Worm (Caenorhabditis elegans): ENCODE measurements around the gene npr-8.

The npr-8 gene

ce11 chrX:7376941-7377340, at the start of gene npr-8:
Gene npr-8 (plus strand): TSS chrX:7377302.
- TF ChIP-seq somi-1 (GFP tag; optimal IDR thresholded peaks at IDR 0.05) = no peak

ce11 chrX:7328065-7328564, 49.0 kb upstream of the npr-8 start:
- TF ChIP-seq egl-44 (GFP tag; IDR thresholded peaks at IDR 0.05) (no peak), lin-54 (GFP tag; optimal IDR thresholded peaks at IDR 0.05) (no peak), F23B12.7 (tag; optimal IDR thresholded peaks at IDR 0.05; ENCODE audit: insufficient read depth) (no peak), unc-130 (GFP tag; optimal IDR thresholded peaks at IDR 0.05) (no peak), him-1 (tag; optimal IDR thresholded peaks at IDR 0.05) (no peak), lin-40 (tag; optimal IDR thresholded peaks at IDR 0.05) (no peak), cebp-2 (GFP tag; IDR thresholded peaks at IDR 0.05) (no peak), ama-1 (optimal IDR thresholded peaks at IDR 0.05) (no peak), ama-1 (GFP tag; optimal IDR thresholded peaks at IDR 0.05) (no peak), lin-26 (GFP tag; IDR thresholded peaks at IDR 0.05) (no peak), nhr-120 (GFP tag; IDR thresholded peaks at IDR 0.05) (no peak), bed-2 (GFP tag; IDR thresholded peaks at IDR 0.05) (no peak), ekl-4 (GFP tag; IDR thresholded peaks at IDR 0.05) (no peak), snpc-1.1 (tag; optimal IDR thresholded peaks at IDR 0.05; ENCODE audit: insufficient read depth) (no peak), rpc-1 (optimal IDR thresholded peaks at IDR 0.05) (no peak), rpc-1 (tag; optimal IDR thresholded peaks at IDR 0.05) (no peak), nhr-179 (tag; optimal IDR thresholded peaks at IDR 0.05) (no peak), ztf-25 (GFP tag; IDR thresholded peaks at IDR 0.05) (no peak), T07F8.4 (tag; optimal IDR thresholded peaks at IDR 0.05) (no peak), attf-3 (GFP tag; conservative IDR thresholded peaks at IDR 0.05) (no peak), efl-1 (GFP tag; optimal IDR thresholded peaks at IDR 0.05) (no peak)

- TF ChIP-seq chd-7 (tag; optimal IDR thresholded peaks at IDR 0.05) (no peak), Y79H2A.3 (GFP tag; conservative IDR thresholded peaks at IDR 0.05) (no peak), nhr-179 (tag; optimal IDR thresholded peaks at IDR 0.05) (no peak), dpff-1 (tag; optimal IDR thresholded peaks at IDR 0.05) (no peak), C17E4.6 (GFP tag; IDR thresholded peaks at IDR 0.05) (no peak), F33H1.4 (GFP tag; IDR thresholded peaks at IDR 0.05) (no peak), ceh-58 (GFP tag; IDR thresholded peaks at IDR 0.05) (no peak), Y56A3A.18 (GFP tag; IDR thresholded peaks at IDR 0.05) (no peak), B0261.1 (tag; optimal IDR thresholded peaks at IDR 0.05) (no peak)
Measured at ce11 chrX:7329601-7330000, 47.5 kb upstream of the npr-8 start, which contains the start of gene ttr-59. Gene ttr-59 (plus strand): TSS chrX:7329818.

ce11 chrX:7330685-7331196, 46.4 kb upstream of the npr-8 start, which contains the start of gene ttr-30:
Gene ttr-30 (plus strand): TSS chrX:7330949.
- TF ChIP-seq dpff-1 (tag; optimal IDR thresholded peaks at IDR 0.05) = no peak
- peak; percentile 5 for TF ChIP-seq ztf-26 (tag; optimal IDR thresholded peaks at IDR 0.05)
- no peak for TF ChIP-seq die-1 (tag; optimal IDR thresholded peaks at IDR 0.05)

ce11 chrX:7334302-7334724, 42.8 kb upstream of the npr-8 start, which contains the start of gene epg-7:
Gene epg-7 (plus strand): TSS chrX:7334714.
- TF ChIP-seq madf-6 (GFP tag; IDR thresholded peaks at IDR 0.05) (no peak; the same call in 1 of the 2 replicates), C17E4.6 (GFP tag; IDR thresholded peaks at IDR 0.05) (no peak), Y56A3A.18 (GFP tag; IDR thresholded peaks at IDR 0.05) (0 out of 2 replicates have a peak, but pooled peaks have one; percentile 51), madf-10 (tag; optimal IDR thresholded peaks at IDR 0.05) (peak; percentile 80), mes-4 (tag; optimal IDR thresholded peaks at IDR 0.05) (no peak), F37B4.10 (GFP tag; IDR thresholded peaks at IDR 0.05) (no peak), lag-1 (GFP tag; IDR thresholded peaks at IDR 0.05) (no peak), hmg-1.2 (GFP tag; IDR thresholded peaks at IDR 0.05) (peak; percentile 88), sptf-2 (GFP tag; optimal IDR thresholded peaks at IDR 0.05) (no peak), Y95B8A.8 (GFP tag; IDR thresholded peaks at IDR 0.05) (0 out of 2 replicates have a peak, but pooled peaks have one; percentile 35), F39B2.1 (GFP tag; IDR thresholded peaks at IDR 0.05) (no peak), bed-2 (GFP tag; IDR thresholded peaks at IDR 0.05) (0 out of 2 replicates have a peak, but pooled peaks have one; percentile 10), K12H6.12 (tag; optimal IDR thresholded peaks at IDR 0.05) (peak; percentile 95), mcd-1 (GFP tag; IDR thresholded peaks at IDR 0.05) (peak; percentile 81), lin-26 (GFP tag; IDR thresholded peaks at IDR 0.05) (no peak), mxl-1 (tag; optimal IDR thresholded peaks at IDR 0.05) (no peak)
